Worm (Caenorhabditis elegans): ENCODE data around the gene col-68.

DNA sequence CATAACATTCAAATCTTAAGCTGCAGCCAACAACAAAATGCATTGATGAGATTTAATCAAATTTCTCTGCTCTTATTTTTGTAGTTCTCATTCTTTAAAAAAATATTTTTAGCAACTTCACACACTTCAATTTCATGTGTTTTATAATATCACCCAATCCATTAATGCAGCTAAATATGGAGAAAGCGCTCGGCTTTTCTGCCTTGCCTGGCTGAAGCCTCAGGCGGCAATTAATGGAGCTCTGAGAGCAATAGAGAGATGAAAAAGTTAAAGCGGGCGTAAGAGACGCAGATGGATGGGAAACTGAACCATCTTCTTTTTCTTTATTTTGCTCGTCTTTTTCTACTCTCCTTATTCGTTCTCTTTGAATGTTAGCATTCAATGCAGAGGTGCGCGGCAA lies 3.4 kb downstream of the col-68 start:
- no peak for TF ChIP-seq flt-1 (GFP tag; IDR thresholded peaks at IDR 0.05)
- no peak for TF ChIP-seq ama-1 (optimal IDR thresholded peaks at IDR 0.05)
- TF ChIP-seq aly-1 (tag; optimal IDR thresholded peaks at IDR 0.05), result no peak
- no peak for TF ChIP-seq tra-4 (tag; optimal IDR thresholded peaks at IDR 0.05)
- no peak for TF ChIP-seq ceh-13 (GFP tag; optimal IDR thresholded peaks at IDR 0.05)
- no peak for TF ChIP-seq sea-1 (GFP tag; conservative IDR thresholded peaks at IDR 0.05)
- TF ChIP-seq tbx-11 (GFP tag; IDR thresholded peaks at IDR 0.05), result no peak
- no peak for TF ChIP-seq hmg-4 (GFP tag; optimal IDR thresholded peaks at IDR 0.05)
- no peak for TF ChIP-seq pes-1 (GFP tag; IDR thresholded peaks at IDR 0.05)
- TF ChIP-seq scrt-1 (GFP tag; IDR thresholded peaks at IDR 0.05), result no peak
- no peak for TF ChIP-seq hnd-1 (tag; optimal IDR thresholded peaks at IDR 0.05)
- TF ChIP-seq hmbx-1 (tag; optimal IDR thresholded peaks at IDR 0.05), result no peak
- TF ChIP-seq ets-7 (tag; optimal IDR thresholded peaks at IDR 0.05), result no peak

Data from whole organism, early embryonic.